Fruit fly (Drosophila melanogaster) whole organism, embryonic: ENCODE results near the gene CG9184.

ENCODE experiments used
- B-H1 ChIP-seq: fragments of 200-800 bp; sonication (Bioruptor generic); IDR thresholded peaks from 3 replicates; pipeline ENCODE4 v1.3.6; 2022; ENCODE audit warnings: missing biosample characterization, missing genetic modification characterization
- Bdp1 ChIP-seq: fragments of 200-800 bp; sonication (Bioruptor generic); optimal IDR thresholded peaks from 3 replicates; lab custom pipeline; 2016; ENCODE audit warnings: missing biosample characterization, missing genetic modification characterization
- C15 ChIP-seq: fragments of 200-800 bp; sonication (Bioruptor generic); IDR thresholded peaks from 3 replicates; pipeline ENCODE4 v1.3.6; 2022; ENCODE audit warnings: missing biosample characterization, missing genetic modification characterization
- CG11398 ChIP-seq: fragments of 200-800 bp; sonication (Bioruptor generic); optimal IDR thresholded peaks from 2 replicates; lab custom pipeline; 2016; ENCODE audit warnings: missing biosample characterization, missing genetic modification characterization
- CG11456 ChIP-seq: fragments of 200-800 bp; sonication (Bioruptor generic); IDR thresholded peaks from 3 replicates; pipeline ENCODE4 v1.3.6; 2022; ENCODE audit warnings: missing biosample characterization, missing genetic modification characterization
- CG1233 ChIP-seq: fragments of 200-800 bp; sonication (Bioruptor generic); optimal IDR thresholded peaks from 4 replicates; lab custom pipeline; 2018; ENCODE audit warnings: missing biosample characterization, mild to moderate bottlenecking, missing genetic modification characterization
- CG12744 ChIP-seq: fragments of 200-800 bp; sonication (Bioruptor generic); optimal IDR thresholded peaks from 2 replicates; lab custom pipeline; 2016; ENCODE audit warnings: missing biosample characterization, missing genetic modification characterization
- CG13424 ChIP-seq: fragments of 200-800 bp; sonication (Bioruptor generic); optimal IDR thresholded peaks from 2 replicates; lab custom pipeline; 2019; ENCODE audit warnings: missing biosample characterization, mild to moderate bottlenecking, missing genetic modification characterization, moderate library complexity
- CG14441 ChIP-seq: fragments of 200-800 bp; sonication (Bioruptor generic); IDR thresholded peaks from 2 replicates; pipeline ENCODE4 v1.3.6; 2022; ENCODE audit warnings: missing biosample characterization, missing genetic modification characterization
- CG1602 ChIP-seq: fragments of 200-800 bp; sonication (Bioruptor generic); optimal IDR thresholded peaks from 3 replicates; lab custom pipeline; 2016; ENCODE audit warnings: missing biosample characterization, missing genetic modification characterization
- CG1603 ChIP-seq: fragments of 200-800 bp; sonication (Bioruptor generic); optimal IDR thresholded peaks from 2 replicates; lab custom pipeline; 2019; ENCODE audit warnings: missing biosample characterization, mild to moderate bottlenecking, missing genetic modification characterization, moderate library complexity
- CG1647 ChIP-seq: fragments of 200-800 bp; sonication (Bioruptor generic); optimal IDR thresholded peaks from 3 replicates; lab custom pipeline; 2016; ENCODE audit warnings: missing biosample characterization, missing genetic modification characterization
- CG16815 ChIP-seq: fragments of 200-800 bp; sonication (Bioruptor generic); optimal IDR thresholded peaks from 3 replicates; lab custom pipeline; 2017; ENCODE audit warnings: missing biosample characterization, mild to moderate bottlenecking, missing genetic modification characterization
- CG17829 ChIP-seq: fragments of 200-800 bp; optimal IDR thresholded peaks from 2 replicates; lab custom pipeline; 2019; ENCODE audit warnings: missing biosample characterization, mild to moderate bottlenecking, missing genetic modification characterization, moderate library complexity
- CG18619 ChIP-seq: fragments of 200-800 bp; sonication (Bioruptor generic); optimal IDR thresholded peaks from 3 replicates; lab custom pipeline; 2017; ENCODE audit warnings: missing biosample characterization, mild to moderate bottlenecking, missing genetic modification characterization
- CG2199 ChIP-seq: fragments of 200-800 bp; sonication (Bioruptor generic); IDR thresholded peaks from 3 replicates; pipeline ENCODE4 v1.3.6; 2022; ENCODE audit warnings: missing biosample characterization, missing genetic modification characterization
- CG31388 ChIP-seq: fragments of 200-800 bp; sonication (Bioruptor generic); optimal IDR thresholded peaks from 2 replicates; lab custom pipeline; 2016; ENCODE audit warnings: missing biosample characterization, missing genetic modification characterization
- CG34224 ChIP-seq: fragments of 200-800 bp; sonication (Bioruptor generic); IDR thresholded peaks from 3 replicates; pipeline ENCODE4 v1.3.6; 2022; ENCODE audit warnings: missing biosample characterization, missing genetic modification characterization; ENCODE audit not compliant: partially characterized antibody
- CG4707 ChIP-seq: fragments of 200-800 bp; sonication (Bioruptor generic); optimal IDR thresholded peaks from 2 replicates; lab custom pipeline; 2018; ENCODE audit warnings: missing biosample characterization, mild to moderate bottlenecking, missing genetic modification characterization, moderate library complexity
- CG8944 ChIP-seq: fragments of 200-800 bp; sonication (Bioruptor generic); optimal IDR thresholded peaks from 3 replicates; lab custom pipeline; 2016; ENCODE audit warnings: missing biosample characterization, missing genetic modification characterization
- CG9437 ChIP-seq: fragments of 200-800 bp; sonication (Bioruptor generic); optimal IDR thresholded peaks from 2 replicates; lab custom pipeline; 2018; ENCODE audit warnings: missing biosample characterization, mild to moderate bottlenecking, missing genetic modification characterization
- CG9727 ChIP-seq: fragments of 200-800 bp; sonication (Bioruptor generic); optimal IDR thresholded peaks from 3 replicates; lab custom pipeline; 2017; ENCODE audit warnings: missing biosample characterization, mild to moderate bottlenecking, missing genetic modification characterization
- CoRest ChIP-seq: fragments of 200-800 bp; sonication (Bioruptor generic); optimal IDR thresholded peaks from 3 replicates; lab custom pipeline; 2018; ENCODE audit warnings: missing biosample characterization, mild to moderate bottlenecking, missing genetic modification characterization, moderate library complexity
- Dbx ChIP-seq: fragments of 200-800 bp; sonication (Bioruptor generic); IDR thresholded peaks from 3 replicates; pipeline ENCODE4 v1.3.6; 2022; ENCODE audit warnings: missing biosample characterization, missing genetic modification characterization
- Dp ChIP-seq: fragments of 200-800 bp; sonication (Bioruptor generic); optimal IDR thresholded peaks from 2 replicates; lab custom pipeline; 2018; ENCODE audit warnings: missing biosample characterization, mild to moderate bottlenecking, missing genetic modification characterization, moderate library complexity
- Ets65A ChIP-seq: fragments of 200-800 bp; sonication (Bioruptor generic); peaks from one replicate; lab custom pipeline; 2016; ENCODE audit warnings: missing biosample characterization, missing genetic modification characterization
- H2.0 ChIP-seq: fragments of 200-800 bp; sonication (Bioruptor generic); IDR thresholded peaks from 2 replicates; pipeline ENCODE4 v1.3.6; 2022; ENCODE audit warnings: missing biosample characterization, missing genetic modification characterization
- HHEX ChIP-seq: fragments of 200-800 bp; sonication (Bioruptor generic); optimal IDR thresholded peaks from 3 replicates; lab custom pipeline; 2017; ENCODE audit warnings: missing biosample characterization, mild to moderate bottlenecking, missing genetic modification characterization, missing genetic modification reagents
- Hand ChIP-seq: fragments of 200-800 bp; sonication (Bioruptor generic); optimal IDR thresholded peaks from 2 replicates; lab custom pipeline; 2017; ENCODE audit warnings: mild to moderate bottlenecking, missing biosample characterization, missing genetic modification reagents, missing genetic modification characterization
- Hey ChIP-seq: fragments of 200-800 bp; sonication (Bioruptor generic); optimal IDR thresholded peaks from 3 replicates; lab custom pipeline; 2018; ENCODE audit warnings: missing biosample characterization, mild to moderate bottlenecking, missing genetic modification characterization
- Hr78 ChIP-seq, 2 experiments: fragments of 200-800 bp in 1 of 2; fragments of >200 bp in 1 of 2; sonication (Bioruptor generic) in 1 of 2; optimal IDR thresholded peaks; 2 replicates each; lab custom pipeline; 2017 to 2019; ENCODE audit warnings: missing biosample characterization in 2 of 2, missing genetic modification characterization in 2 of 2, mild to moderate bottlenecking in 1 of 2, moderate library complexity in 1 of 2
- MESR4 ChIP-seq: fragments of 200-800 bp; sonication (Bioruptor generic); optimal IDR thresholded peaks from 2 replicates; lab custom pipeline; 2018; ENCODE audit warnings: missing biosample characterization, mild to moderate bottlenecking, missing genetic modification characterization, moderate library complexity
- Meics ChIP-seq: fragments of 200-800 bp; sonication (Bioruptor generic); optimal IDR thresholded peaks from 2 replicates; lab custom pipeline; 2017; ENCODE audit warnings: missing biosample characterization, mild to moderate bottlenecking, missing genetic modification characterization
- Mes4 ChIP-seq: fragments of 200-800 bp; sonication (Bioruptor generic); optimal IDR thresholded peaks from 2 replicates; lab custom pipeline; 2016; ENCODE audit warnings: missing biosample characterization, missing genetic modification characterization
- Rx ChIP-seq: fragments of 200-800 bp; sonication (Bioruptor generic); IDR thresholded peaks from 2 replicates; pipeline ENCODE4 v1.3.6; 2022; ENCODE audit warnings: missing biosample characterization, missing genetic modification characterization
- Ssrp ChIP-seq: fragments of 200-800 bp; sonication (Bioruptor generic); optimal IDR thresholded peaks from 2 replicates; lab custom pipeline; 2018; ENCODE audit warnings: missing biosample characterization, mild to moderate bottlenecking, missing genetic modification characterization, moderate library complexity
- al ChIP-seq: fragments of 200-800 bp; sonication (Bioruptor generic); IDR thresholded peaks from 2 replicates; pipeline ENCODE4 v1.3.6; 2022; ENCODE audit warnings: missing biosample characterization, missing genetic modification characterization
- ap ChIP-seq: fragments of 200-800 bp; sonication (Bioruptor generic); IDR thresholded peaks from 2 replicates; pipeline ENCODE4 v1.3.6; 2022; ENCODE audit warnings: missing biosample characterization, missing genetic modification characterization
- bowl ChIP-seq: fragments of 200-800 bp; sonication (Bioruptor generic); IDR thresholded peaks from 2 replicates; pipeline ENCODE4 v1.3.6; 2022; ENCODE audit warnings: missing biosample characterization, missing genetic modification characterization
- gsb-n ChIP-seq: fragments of 200-800 bp; sonication (Bioruptor generic); optimal IDR thresholded peaks from 3 replicates; lab custom pipeline; 2018; ENCODE audit warnings: missing biosample characterization, mild to moderate bottlenecking, missing genetic modification characterization
- h ChIP-seq: fragments of >200 bp; optimal IDR thresholded peaks from 2 replicates; lab custom pipeline; 2017
- hb ChIP-seq: fragments of 200-800 bp; sonication (Bioruptor generic); IDR thresholded peaks from 3 replicates; pipeline ENCODE4 v1.3.6; 2022; ENCODE audit warnings: missing biosample characterization, missing genetic modification characterization; ENCODE audit not compliant: partially characterized antibody
- kay ChIP-seq: fragments of 200-800 bp; sonication (Bioruptor generic); optimal IDR thresholded peaks from 2 replicates; lab custom pipeline; 2016; ENCODE audit warnings: missing biosample characterization, missing genetic modification characterization
- klu ChIP-seq: fragments of 200-800 bp; sonication (Bioruptor generic); IDR thresholded peaks from 2 replicates; pipeline ENCODE4 v1.3.6; 2022; ENCODE audit warnings: missing biosample characterization, missing genetic modification characterization
- lilli ChIP-seq: fragments of 200-800 bp; sonication (Bioruptor generic); optimal IDR thresholded peaks from 3 replicates; lab custom pipeline; 2016; ENCODE audit warnings: missing biosample characterization, missing genetic modification characterization
- prd ChIP-seq, 3 experiments: fragments of >200 bp in 2 of 3; fragments of 200-800 bp in 1 of 3; sonication (Bioruptor generic) in 1 of 3; optimal IDR thresholded peaks in 2 of 3; IDR thresholded peaks in 1 of 3; 2 replicates in 2 of 3; 3 replicates in 1 of 3; pipeline versions ENCODE4 v1.3.6 to Lab custom; 2017 to 2022; ENCODE audit warnings: missing biosample characterization in 1 of 3, missing genetic modification characterization in 1 of 3
- psq ChIP-seq: fragments of 200-800 bp; sonication (Bioruptor generic); optimal IDR thresholded peaks from 2 replicates; lab custom pipeline; 2017; ENCODE audit warnings: missing biosample characterization, missing genetic modification characterization
- sisA ChIP-seq: fragments of 200-800 bp; sonication (Bioruptor generic); IDR thresholded peaks from 2 replicates; pipeline ENCODE4 v1.3.6; 2022; ENCODE audit warnings: missing biosample characterization, missing genetic modification characterization
- sr ChIP-seq: fragments of 200-800 bp; sonication (Bioruptor generic); IDR thresholded peaks from 3 replicates; pipeline ENCODE4 v1.3.6; 2022; ENCODE audit warnings: missing biosample characterization, missing genetic modification characterization
- zen ChIP-seq: fragments of 200-800 bp; sonication (Bioruptor generic); optimal IDR thresholded peaks from 3 replicates; lab custom pipeline; 2018; ENCODE audit warnings: missing biosample characterization, mild to moderate bottlenecking, missing genetic modification characterization, moderate library complexity

CG9184 gene

dm6 chr3L:1300076-1300635, 22.4 kb downstream of the CG9184 start (continued):
- TF ChIP-seq Hr78 (GFP tag; optimal IDR thresholded peaks at IDR 0.05; lab: Kevin White, UChicago) = peak in 1 of 2 experiments; percentile 70
- peak; percentile 71 for TF ChIP-seq CG14441 (GFP tag; lab: Robert Waterston, UW)
- peak; percentile 67 for TF ChIP-seq H2.0 (GFP tag; lab: Robert Waterston, UW)
- TF ChIP-seq CG8944 (GFP tag; lab: Kevin White, UChicago) = peak; percentile 5
- TF ChIP-seq lilli (GFP tag; lab: Kevin White, UChicago) = peak; percentile 70
- TF ChIP-seq h (lab: Kevin White, UChicago) = no peak
- no peak for TF ChIP-seq CG12744 (GFP tag; lab: Kevin White, UChicago)
- peak; percentile 70 for TF ChIP-seq Rx (GFP tag; lab: Robert Waterston, UW)
- peak; percentile 64; the same call in 1 of the 3 replicates for TF ChIP-seq C15
- TF ChIP-seq CG1602 = peak; percentile 80
- peak; percentile 94 for TF ChIP-seq CG17829 (tag; lab: Kevin White, UChicago)
- peak; percentile 62; the same call in 1 of the 3 replicates for TF ChIP-seq B-H1 (GFP tag; lab: Robert Waterston, UW)
- TF ChIP-seq Hand = peak; percentile 66
- TF ChIP-seq klu = peak; percentile 27; the same call in 1 of the 2 replicates
- no peak for TF ChIP-seq Mes4 (GFP tag; lab: Kevin White, UChicago)
- peak; percentile 48 for TF ChIP-seq CG31388 (GFP tag; lab: Kevin White, UChicago)
- peak; percentile 76 for TF ChIP-seq CG16815 (GFP tag; lab: Kevin White, UChicago)
- TF ChIP-seq Bdp1 = peak; percentile 12
- TF ChIP-seq CoRest (tag; lab: Kevin White, UChicago) = peak; percentile 88
- TF ChIP-seq CG1233 (GFP tag; lab: Kevin White, UChicago) = peak; percentile 72
- TF ChIP-seq Ssrp (tag; lab: Kevin White, UChicago) = peak; percentile 82
- TF ChIP-seq bowl = peak; percentile 58; the same call in 1 of the 2 replicates
- peak; percentile 50 for TF ChIP-seq CG4707
- TF ChIP-seq CG1647 (GFP tag; lab: Kevin White, UChicago) = no peak
- TF ChIP-seq CG34224 (GFP tag; lab: Robert Waterston, UW) = no peak
- peak; percentile 22 for TF ChIP-seq kay (GFP tag; lab: Kevin White, UChicago)
- peak; percentile 73 for TF ChIP-seq HHEX (GFP tag; lab: Kevin White, UChicago)
- peak; percentile 84 for TF ChIP-seq zen (tag; lab: Kevin White, UChicago)
- peak; percentile 62 for TF ChIP-seq sisA (GFP tag; lab: Robert Waterston, UW)
- peak; percentile 31 for TF ChIP-seq CG1603
- peak; percentile 80 for TF ChIP-seq Meics (GFP tag; lab: Kevin White, UChicago)
- TF ChIP-seq prd (optimal IDR thresholded peaks at IDR 0.05; lab: Kevin White, UChicago) = no peak
- TF ChIP-seq prd (GFP tag; IDR thresholded peaks at IDR 0.05; lab: Robert Waterston, UW) = peak; percentile 89
- TF ChIP-seq al = peak; percentile 63
- TF ChIP-seq CG9437 (GFP tag; lab: Kevin White, UChicago) = peak; percentile 68
- no peak for TF ChIP-seq sr (GFP tag; lab: Robert Waterston, UW)
- TF ChIP-seq hb = no peak
- TF ChIP-seq ap (GFP tag; lab: Robert Waterston, UW) = peak; percentile 45
- TF ChIP-seq MESR4 (GFP tag; lab: Kevin White, UChicago) = no peak
- no peak for TF ChIP-seq Hey (tag; lab: Kevin White, UChicago)
- peak; percentile 54 for TF ChIP-seq psq (GFP tag; lab: Kevin White, UChicago)
- TF ChIP-seq gsb-n = peak; percentile 89
- TF ChIP-seq CG18619 (GFP tag; lab: Kevin White, UChicago) = peak; percentile 72
- TF ChIP-seq CG13424 (tag; lab: Kevin White, UChicago) = peak; percentile 82
- no peak for TF ChIP-seq Dp
- TF ChIP-seq CG11456 = 0 out of 3 replicates have a peak, but pooled peaks have one; percentile 8
- TF ChIP-seq CG11398 (GFP tag; lab: Kevin White, UChicago) = no peak
- 0 out of 3 replicates have a peak, but pooled peaks have one; percentile 54 for TF ChIP-seq CG2199
- no peak for TF ChIP-seq Ets65A (GFP tag; lab: Kevin White, UChicago)
- TF ChIP-seq Dbx (GFP tag; lab: Robert Waterston, UW) = peak; percentile 69; the same call in 2 of the 3 replicates
- TF ChIP-seq CG9727 (GFP tag; lab: Kevin White, UChicago) = peak; percentile 89
